Fruit fly (Drosophila melanogaster): ENCODE results near the gene Cap-D2.
A peak's percentile ranks its signal among the peaks of the same experiment; 100 is the strongest.

Cap-D2 gene

DNA sequence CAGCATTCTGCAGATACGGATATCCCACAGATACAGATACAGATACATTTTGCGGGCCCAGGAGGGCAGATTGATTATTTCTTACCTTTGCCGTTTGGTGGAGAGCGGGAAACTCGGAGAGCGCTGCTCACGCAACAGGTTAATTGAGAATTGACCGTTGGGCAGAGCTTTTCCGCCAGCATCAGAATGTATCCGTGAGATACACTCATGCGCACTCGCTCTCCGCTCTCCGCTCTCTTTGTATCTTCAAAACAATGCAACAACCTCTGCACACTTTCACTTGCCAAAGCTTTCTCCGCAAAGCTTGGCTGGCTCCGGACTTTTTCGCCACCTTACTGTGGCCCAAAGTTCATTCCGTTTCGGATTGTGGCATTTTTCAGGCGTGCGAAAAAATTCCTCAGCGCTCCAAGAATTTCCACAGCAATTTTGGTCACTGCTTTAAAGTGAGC lies 6.7 kb downstream of the Cap-D2 start, which contains the start of the genes CG7582 and Gycalpha99B (continued):
- peak; percentile 55 for TF ChIP-seq Eip78C (GFP tag)
- TF ChIP-seq Ets21C (GFP tag; optimal IDR thresholded peaks at IDR 0.05) = no peak
- TF ChIP-seq Sox15 (GFP tag; optimal IDR thresholded peaks at IDR 0.05) = no peak
- TF ChIP-seq CG34406 (GFP tag; optimal IDR thresholded peaks at IDR 0.05) = no peak
- TF ChIP-seq svp (GFP tag) = peak; percentile 90
- TF ChIP-seq CG6808 (GFP tag; optimal IDR thresholded peaks at IDR 0.05) = peak; percentile 19
- TF ChIP-seq ss (GFP tag; optimal IDR thresholded peaks at IDR 0.05) = no peak

DNA sequence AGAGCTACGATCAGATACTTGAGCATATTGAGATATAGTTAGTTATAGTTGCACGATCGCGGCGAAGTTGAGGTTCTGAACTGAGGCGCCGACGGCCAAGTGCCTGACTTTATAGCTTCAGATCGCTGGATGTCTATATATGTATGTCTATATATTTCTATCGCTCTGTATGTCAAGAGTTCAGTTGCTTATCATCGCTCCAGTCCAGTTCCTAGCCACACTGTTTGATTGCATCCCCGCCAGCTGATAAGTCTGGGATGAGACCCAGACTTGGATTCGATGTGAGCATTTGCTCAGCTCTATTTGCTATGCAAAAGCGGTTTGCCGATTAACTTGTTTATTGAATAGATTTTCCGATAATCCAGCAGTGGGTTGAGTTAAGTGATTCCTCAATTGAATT lies 11.2 kb downstream of the Cap-D2 start:
- TF ChIP-seq eg (GFP tag; IDR thresholded peaks at IDR 0.05) = no peak
- peak; percentile 60 for TF ChIP-seq Eip78C (GFP tag)
- no peak for TF ChIP-seq fd59A (GFP tag; optimal IDR thresholded peaks at IDR 0.05)
- TF ChIP-seq CG34406 (GFP tag; optimal IDR thresholded peaks at IDR 0.05) = no peak
- peak; percentile 96 for TF ChIP-seq svp (GFP tag)

DNA sequence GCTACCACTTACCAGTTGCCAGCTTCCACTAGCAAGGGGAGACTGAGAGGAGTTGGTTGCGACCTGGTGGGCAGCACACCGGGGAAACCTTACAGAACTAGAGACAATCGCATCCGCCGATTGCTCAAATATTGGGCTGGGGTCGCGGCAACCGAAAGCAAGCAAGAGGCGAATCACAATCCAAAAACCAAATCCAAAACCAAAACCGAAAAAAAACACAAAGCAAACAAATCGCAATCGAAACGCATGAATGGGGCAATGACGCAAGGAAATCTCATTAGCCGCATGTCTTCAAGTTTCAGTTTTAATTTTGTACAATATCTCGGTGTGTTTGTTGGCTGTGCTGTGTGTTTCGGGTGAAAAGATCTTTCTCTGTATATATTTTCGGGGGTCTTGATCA lies 13.8 kb downstream of the Cap-D2 start, which contains the start of gene Obp99c:
Gene Obp99c (minus strand): TSS at position 101 of the 400 bp plus-strand sequence.
- TF ChIP-seq OdsH (GFP tag; optimal IDR thresholded peaks at IDR 0.05) = no peak
- no peak for TF ChIP-seq Gug (GFP tag; IDR thresholded peaks at IDR 0.05)
- no peak for TF ChIP-seq Eip93F (GFP tag; optimal IDR thresholded peaks at IDR 0.05)
- no peak for TF ChIP-seq CG6808 (GFP tag; optimal IDR thresholded peaks at IDR 0.05)
- TF ChIP-seq CG3032 (tag; optimal IDR thresholded peaks at IDR 0.05) = no peak
- no peak for TF ChIP-seq Sox14 (GFP tag; optimal IDR thresholded peaks at IDR 0.05)
- no peak for TF ChIP-seq CG1621 (tag; optimal IDR thresholded peaks at IDR 0.05)
- TF ChIP-seq CG8632 (GFP tag; optimal IDR thresholded peaks at IDR 0.05) = no peak
- TF ChIP-seq CG34406 (GFP tag; optimal IDR thresholded peaks at IDR 0.05) = no peak
- no peak for TF ChIP-seq Smox (GFP tag; optimal IDR thresholded peaks at IDR 0.05)
- no peak for TF ChIP-seq Sox15 (GFP tag; optimal IDR thresholded peaks at IDR 0.05)
- no peak for TF ChIP-seq ss (GFP tag; optimal IDR thresholded peaks at IDR 0.05)
- TF ChIP-seq CG10631 (GFP tag; optimal IDR thresholded peaks at IDR 0.05) = no peak
- TF ChIP-seq CG4318 (GFP tag; optimal IDR thresholded peaks at IDR 0.05) = no peak
- no peak for TF ChIP-seq CG3919 (GFP tag; optimal IDR thresholded peaks at IDR 0.05)
- no peak for TF ChIP-seq Met (GFP tag; optimal IDR thresholded peaks at IDR 0.05)
- TF ChIP-seq CG6854 (GFP tag; optimal IDR thresholded peaks at IDR 0.05) = no peak
- TF ChIP-seq CG8119 (GFP tag; IDR thresholded peaks at IDR 0.05) = no peak

DNA sequence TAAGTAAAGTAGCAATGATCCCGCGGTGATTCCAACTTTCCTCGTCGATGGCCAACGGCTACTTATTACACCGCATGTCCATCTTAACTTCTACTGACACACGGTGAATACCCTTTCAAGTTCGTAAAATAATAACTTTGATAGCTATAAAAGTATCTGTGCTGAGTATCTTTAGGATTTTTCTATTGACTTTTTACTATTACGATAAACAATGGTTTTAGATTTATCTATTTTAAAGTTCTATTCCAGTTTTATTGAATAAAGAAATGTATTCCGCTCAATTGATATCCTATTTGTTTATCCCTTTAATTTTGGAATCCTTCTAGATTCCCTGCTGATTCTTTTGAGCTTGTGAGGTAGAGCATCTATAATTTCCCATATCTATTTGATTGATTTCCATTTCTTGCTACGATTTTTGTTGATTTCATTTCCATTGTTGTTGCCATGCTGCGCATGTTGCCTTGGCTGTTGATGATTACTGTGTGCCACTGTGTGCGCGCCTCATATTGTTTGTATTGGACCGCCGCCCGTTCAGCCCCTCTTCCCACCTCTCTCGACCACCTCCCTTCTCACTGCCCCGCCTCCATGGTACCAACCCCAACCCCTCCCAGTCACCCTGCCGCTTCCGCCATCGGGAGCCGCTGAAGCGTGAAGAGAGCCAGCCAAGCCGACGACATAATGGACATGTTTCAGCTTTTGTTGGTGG lies 14.5 kb downstream of the Cap-D2 start:
- TF ChIP-seq dsx (GFP tag; optimal IDR thresholded peaks at IDR 0.05; ENCODE audit: poor library complexity, severe bottlenecking) = peak; percentile 38
- no peak for TF ChIP-seq CG6854 (GFP tag; optimal IDR thresholded peaks at IDR 0.05)
- TF ChIP-seq Smox (GFP tag; optimal IDR thresholded peaks at IDR 0.05) = no peak
- no peak for TF ChIP-seq Eip93F (GFP tag; optimal IDR thresholded peaks at IDR 0.05)
- TF ChIP-seq fkh (GFP tag; optimal IDR thresholded peaks at IDR 0.05) = peak; percentile 5
- no peak for TF ChIP-seq CG4318 (GFP tag; optimal IDR thresholded peaks at IDR 0.05)
- TF ChIP-seq Eip78C (GFP tag) = peak; percentile 52
- TF ChIP-seq svp (GFP tag) = peak; percentile 78
- peak; percentile 12 for TF ChIP-seq CG32006 (GFP tag; optimal IDR thresholded peaks at IDR 0.05)
- TF ChIP-seq CG16779 (tag; optimal IDR thresholded peaks at IDR 0.05) = no peak
- TF ChIP-seq CG34406 (GFP tag; optimal IDR thresholded peaks at IDR 0.05) = no peak

DNA sequence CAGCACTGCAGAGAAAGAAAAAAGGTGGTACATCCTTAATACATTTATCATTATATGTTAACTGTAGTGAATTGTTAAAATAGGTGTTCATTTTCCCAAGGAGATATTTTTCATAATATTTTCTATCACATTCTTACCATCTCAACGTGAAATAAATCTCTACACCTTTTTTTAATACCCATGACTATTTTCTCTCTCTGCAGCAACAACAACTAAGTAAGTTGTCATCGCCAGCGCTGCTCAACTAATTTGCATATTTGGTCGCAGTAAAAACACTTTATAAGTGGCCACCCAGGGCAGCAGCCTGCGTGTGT lies 15.0 kb downstream of the Cap-D2 start:
- no peak for TF ChIP-seq dac (GFP tag; optimal IDR thresholded peaks at IDR 0.05)
- TF ChIP-seq svp (GFP tag) = peak; percentile 13
- peak; percentile 6 for TF ChIP-seq CG34406 (GFP tag; optimal IDR thresholded peaks at IDR 0.05)
- TF ChIP-seq Eip75B (GFP tag; optimal IDR thresholded peaks at IDR 0.05) = peak; percentile 45
- peak; percentile 46 for TF ChIP-seq CG15336 (GFP tag; IDR thresholded peaks at IDR 0.05)
- TF ChIP-seq net (GFP tag; optimal IDR thresholded peaks at IDR 0.05) = peak; percentile 42
- TF ChIP-seq salr (GFP tag; optimal IDR thresholded peaks at IDR 0.05) = peak in 1 of 2 experiments; percentile 37
- no peak for TF ChIP-seq CG7368 (GFP tag; optimal IDR thresholded peaks at IDR 0.05)
- peak; percentile 31 for TF ChIP-seq lz (GFP tag; optimal IDR thresholded peaks at IDR 0.05)
- peak; percentile 35 for TF ChIP-seq CG10631 (GFP tag; optimal IDR thresholded peaks at IDR 0.05)
- TF ChIP-seq fd59A (GFP tag; optimal IDR thresholded peaks at IDR 0.05) = peak; percentile 55
- TF ChIP-seq CG1621 (tag; optimal IDR thresholded peaks at IDR 0.05) = peak; percentile 52
- TF ChIP-seq achi (GFP tag; optimal IDR thresholded peaks at IDR 0.05) = peak; percentile 54
- TF ChIP-seq CG11762 (GFP tag; optimal IDR thresholded peaks at IDR 0.05; ENCODE audit: insufficient read depth) = no peak
- TF ChIP-seq Lpt (GFP tag; optimal IDR thresholded peaks at IDR 0.05) = no peak
- TF ChIP-seq topi (GFP tag; optimal IDR thresholded peaks at IDR 0.05) = peak; percentile 44
- TF ChIP-seq CG3032 (tag; optimal IDR thresholded peaks at IDR 0.05) = peak; percentile 61
- TF ChIP-seq CG32006 (GFP tag; optimal IDR thresholded peaks at IDR 0.05) = peak; percentile 63
- peak; percentile 63; the same call in 2 of the 3 replicates for TF ChIP-seq CG6163 (GFP tag; IDR thresholded peaks at IDR 0.05)
- TF ChIP-seq Sox102F (GFP tag; optimal IDR thresholded peaks at IDR 0.05) = no peak
- TF ChIP-seq ss (GFP tag; optimal IDR thresholded peaks at IDR 0.05) = no peak
- TF ChIP-seq CG11294 (GFP tag; IDR thresholded peaks at IDR 0.05) = no peak
- TF ChIP-seq Eip78C (GFP tag) = peak; percentile 90
- no peak for TF ChIP-seq Eip93F (GFP tag; optimal IDR thresholded peaks at IDR 0.05)
